Fruit fly (Drosophila melanogaster) whole organism, adult: ENCODE measurements around the gene CG42393.

Experiments
- CG1620 ChIP-seq: fragments of 200-800 bp; sonication (Bioruptor generic); optimal IDR thresholded peaks from 2 replicates; lab custom pipeline; 2016; ENCODE audit warnings: missing biosample characterization, missing genetic modification characterization
- Hr96 ChIP-seq: fragments of 200-800 bp; sonication (Bioruptor generic); optimal IDR thresholded peaks from 2 replicates; lab custom pipeline; 2016; ENCODE audit warnings: missing biosample characterization, missing genetic modification characterization
- Mnt ChIP-seq: fragments of 200-800 bp; sonication (Bioruptor generic); optimal IDR thresholded peaks from 2 replicates; lab custom pipeline; 2016; ENCODE audit warnings: missing biosample characterization, mild to moderate bottlenecking, missing genetic modification characterization
- tj ChIP-seq: fragments of 200-800 bp; sonication (Bioruptor generic); optimal IDR thresholded peaks from 3 replicates; lab custom pipeline; 2017; ENCODE audit warnings: missing biosample characterization, mild to moderate bottlenecking, missing genetic modification characterization, moderate library complexity

dm6 chr3L:18088027-18088426, 45.5 kb downstream of the CG42393 start:
- TF ChIP-seq tj (GFP tag; lab: Kevin White, UChicago), result no peak
- no peak for TF ChIP-seq Hr96 (GFP tag; lab: Kevin White, UChicago)
- TF ChIP-seq Mnt (GFP tag; lab: Kevin White, UChicago), result no peak
- TF ChIP-seq CG1620, result no peak
